Fruit fly (Drosophila melanogaster) whole organism, larva: ENCODE results near the gene Cdk8.

Experiments
- noc ChIP-seq: fragments of 200-800 bp; sonication (Bioruptor generic); optimal IDR thresholded peaks from 3 replicates; lab custom pipeline; 2019; ENCODE audit warnings: missing biosample characterization, mild to moderate bottlenecking, missing genetic modification characterization, moderate library complexity

The Cdk8 gene

dm6 chr3L:9838534-9838933 is at the start of gene Cdk8:
Cdk8 (minus strand) TSS chr3L:9838670.
- no peak for TF ChIP-seq noc

DNA sequence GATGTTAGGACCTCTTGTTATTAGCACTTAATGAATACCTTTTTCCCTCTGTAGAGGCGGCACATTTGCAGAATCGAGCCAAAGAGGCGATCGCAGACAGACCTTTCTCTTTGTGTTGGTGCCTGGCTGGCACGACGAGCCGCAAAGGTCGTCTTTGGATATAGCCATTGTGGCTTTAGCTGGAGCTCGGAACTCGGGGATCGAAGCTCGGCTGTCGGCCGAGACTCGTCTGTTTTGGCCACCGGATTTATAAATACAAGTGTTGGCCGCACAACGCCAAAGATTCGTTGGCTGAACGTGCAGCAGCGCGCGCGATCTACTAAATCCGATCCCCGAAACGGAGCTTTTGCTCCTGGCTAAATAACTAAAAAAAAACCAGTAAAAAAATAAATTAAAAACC is 40.2 kb upstream of the Cdk8 start, which contains the start of gene CG34382:
Gene CG34382, plus strand, starts transcription at position 301 of the 400 bp plus-strand sequence.
- TF ChIP-seq noc: no peak

- TF ChIP-seq noc: no peak
Observed at dm6 chr3L:9872035-9872434, 33.6 kb upstream of the Cdk8 start.

- TF ChIP-seq noc: no peak
Observed at dm6 chr3L:9865053-9865442, 26.6 kb upstream of the Cdk8 start.

dm6 chr3L:9864275-9865052 is 26.0 kb upstream of the Cdk8 start, which contains the start of the genes iPLA2-VIA and Ciz1:
iPLA2-VIA (minus strand) TSS chr3L:9864349.
Ciz1 (plus strand) TSS chr3L:9864639.
- TF ChIP-seq noc: no peak

- no peak for TF ChIP-seq noc
Observed at dm6 chr3L:9863656-9864055, 25.2 kb upstream of the Cdk8 start.

dm6 chr3L:9859624-9860023 is 21.2 kb upstream of the Cdk8 start, which contains the start of gene CG10809:
CG10809 (minus strand) TSS chr3L:9859889.
- TF ChIP-seq noc: no peak

DNA sequence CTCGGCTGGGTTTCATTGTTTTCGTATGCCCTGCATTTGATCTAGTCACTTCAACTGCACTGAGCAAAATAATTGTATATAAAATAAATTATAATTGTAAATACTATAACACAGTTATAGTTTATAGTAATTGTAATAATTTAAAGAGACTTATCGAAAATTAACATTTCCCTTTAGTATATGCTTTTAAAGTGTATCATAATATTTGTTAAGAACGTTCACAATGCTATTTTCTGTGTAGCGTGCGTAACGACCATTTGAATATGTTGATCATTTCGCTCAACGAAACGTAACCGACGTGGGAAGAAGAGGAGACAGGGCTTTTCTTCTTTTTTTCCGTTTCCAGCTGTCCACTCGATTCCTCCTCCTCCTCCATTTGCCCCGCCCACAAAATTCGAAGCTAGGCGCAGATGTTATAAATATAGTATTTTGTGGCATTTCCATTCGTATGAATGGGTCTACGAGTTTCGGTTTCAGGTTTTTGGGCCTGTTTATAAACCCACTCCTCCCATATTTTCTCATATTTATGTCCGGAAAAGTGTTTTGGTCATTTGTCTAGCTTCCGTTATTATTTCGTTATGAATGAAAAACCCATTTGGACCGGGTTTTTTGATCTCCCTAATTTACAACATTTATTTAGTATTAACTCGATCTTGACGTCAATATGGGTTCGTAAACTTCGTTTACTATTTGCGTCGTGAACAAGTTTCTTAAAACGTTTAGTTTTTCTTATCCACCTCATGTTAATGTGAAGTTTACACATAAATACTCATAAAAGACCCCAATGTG is 18.2 kb upstream of the Cdk8 start:
- TF ChIP-seq noc: no peak

dm6 chr3L:9855784-9856426 is 17.4 kb upstream of the Cdk8 start:
- TF ChIP-seq noc: peak; percentile 85

DNA sequence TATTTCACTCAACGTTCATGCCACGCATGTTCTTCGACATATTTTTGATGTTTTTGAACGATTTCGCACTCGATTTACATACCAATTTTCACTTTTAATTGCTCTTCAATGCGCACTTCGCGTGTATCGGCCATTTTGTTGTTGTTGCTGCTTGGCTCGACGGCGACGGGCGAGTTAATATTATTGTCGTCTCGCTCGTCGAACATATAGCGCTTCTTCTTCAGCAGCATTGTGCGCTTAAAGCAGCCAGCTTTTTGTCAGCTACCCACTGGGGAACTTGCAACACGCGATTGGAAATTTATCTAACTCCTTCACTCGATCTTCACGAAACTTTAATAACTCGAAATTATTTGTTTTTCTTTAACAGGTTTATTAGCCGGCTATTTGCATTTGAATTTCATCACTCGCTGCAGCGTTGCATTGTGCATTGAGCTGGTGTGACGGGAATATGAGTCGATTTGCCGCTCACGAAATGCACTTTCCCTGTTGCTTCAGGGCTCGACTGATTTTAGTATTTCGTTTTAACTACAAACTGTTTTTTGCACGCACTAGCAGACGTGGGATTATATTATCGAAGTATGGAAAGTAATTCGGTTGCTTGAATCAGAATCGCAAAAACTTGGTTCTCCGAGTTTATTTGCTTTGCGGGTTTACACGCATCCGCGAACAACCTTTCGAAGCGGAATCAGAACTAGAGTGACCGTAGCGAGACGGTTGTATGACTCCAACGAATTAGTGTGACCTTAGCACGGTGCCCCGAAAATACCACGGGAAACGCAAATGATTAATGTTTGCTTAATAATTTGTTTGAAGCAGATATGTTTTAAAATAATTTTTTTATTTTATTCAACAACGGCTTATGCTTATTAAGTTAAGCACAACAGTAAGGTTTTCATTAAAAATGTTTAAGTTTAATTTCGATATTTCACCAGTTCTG is 16.4 kb upstream of the Cdk8 start, which contains the start of gene RasGAP1:
Gene RasGAP1, minus strand, starts transcription at position 703 of the 937 bp plus-strand sequence.
- TF ChIP-seq noc: no peak

DNA sequence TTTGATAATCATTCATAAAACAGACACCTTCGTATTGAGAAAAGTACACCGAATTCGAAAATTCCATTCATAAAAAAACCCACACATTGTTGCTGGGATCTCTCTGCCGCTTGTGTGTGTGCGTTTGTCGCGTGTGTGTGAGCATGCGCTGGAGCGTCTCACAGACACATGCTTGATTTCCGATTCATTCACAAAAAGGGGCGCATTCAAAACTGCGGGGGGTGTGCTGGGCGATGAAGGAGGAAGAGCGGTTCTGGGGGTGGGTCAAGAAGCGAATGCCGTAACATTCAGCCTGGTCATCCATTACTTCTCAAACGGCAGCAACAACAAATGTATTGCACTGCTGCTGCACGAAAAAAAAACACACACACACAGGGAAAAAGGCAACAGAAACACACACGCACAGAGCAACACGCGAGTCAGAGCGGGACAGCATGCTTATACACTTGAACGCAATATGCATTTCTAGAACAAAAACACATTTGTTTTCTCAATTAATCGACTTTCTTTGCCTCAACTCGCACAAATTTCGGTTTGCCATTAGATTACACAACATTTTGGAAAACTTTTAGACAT is 15.5 kb upstream of the Cdk8 start:
- no peak for TF ChIP-seq noc

DNA sequence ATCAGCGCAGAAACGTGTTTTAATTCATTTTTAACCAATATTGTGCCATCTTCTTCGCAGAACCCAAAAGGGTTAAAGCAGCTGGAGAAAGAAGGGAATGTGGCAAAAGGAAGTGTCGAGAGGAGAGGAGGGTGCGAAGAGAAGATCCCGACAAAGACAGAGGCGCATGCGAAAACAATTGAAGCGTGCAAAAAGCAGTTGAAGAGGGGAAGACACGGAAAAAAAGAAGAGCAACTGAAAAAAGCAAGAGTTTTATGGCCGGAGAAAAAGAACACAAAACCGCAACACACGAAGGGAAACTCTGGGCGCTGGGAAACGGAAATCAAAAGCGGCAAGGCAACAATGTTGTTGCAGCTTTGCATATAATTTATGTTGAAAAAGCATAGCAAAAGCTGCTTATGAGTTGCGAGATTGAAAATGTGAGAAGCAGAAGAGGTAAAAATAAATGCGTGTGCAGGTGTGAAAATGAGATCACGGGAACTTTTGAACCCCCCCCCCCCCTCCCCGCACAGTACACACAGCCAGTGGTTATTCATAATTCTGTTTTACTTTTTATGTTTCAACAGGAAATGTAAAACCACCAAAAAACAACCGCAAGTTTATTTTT is 14.8 kb upstream of the Cdk8 start:
- no peak for TF ChIP-seq noc

DNA sequence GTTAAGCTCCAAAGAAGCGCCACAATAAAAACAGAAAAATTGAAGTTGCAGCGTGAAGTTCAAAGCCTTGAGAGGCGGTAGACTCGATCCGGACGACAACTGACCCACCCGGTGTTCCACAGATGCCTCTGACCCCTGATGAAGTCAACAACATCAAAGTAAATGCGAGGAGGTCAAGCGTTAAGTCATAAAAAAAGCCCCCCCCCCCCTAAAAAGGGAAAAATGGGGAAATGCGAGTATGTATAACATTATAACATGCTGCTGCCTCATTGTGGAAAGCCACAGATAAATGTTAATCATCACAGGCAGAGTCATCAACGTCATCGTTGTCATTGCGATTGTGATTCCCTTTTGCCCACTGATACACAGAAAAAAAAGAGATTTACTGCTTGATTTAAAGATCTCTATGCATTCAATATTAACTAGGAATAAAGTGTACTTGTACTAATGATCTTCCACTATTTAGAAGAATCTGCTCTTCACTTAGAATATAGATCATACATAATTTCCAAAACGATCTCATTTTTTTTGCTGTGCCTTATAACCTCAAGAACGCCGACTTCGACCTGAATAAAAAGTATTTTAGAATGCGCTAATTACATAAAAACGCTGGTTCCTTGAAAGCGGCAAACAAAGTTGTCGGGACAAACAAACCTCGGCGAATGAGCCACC is 12.7 kb upstream of the Cdk8 start:
- TF ChIP-seq noc: no peak

DNA sequence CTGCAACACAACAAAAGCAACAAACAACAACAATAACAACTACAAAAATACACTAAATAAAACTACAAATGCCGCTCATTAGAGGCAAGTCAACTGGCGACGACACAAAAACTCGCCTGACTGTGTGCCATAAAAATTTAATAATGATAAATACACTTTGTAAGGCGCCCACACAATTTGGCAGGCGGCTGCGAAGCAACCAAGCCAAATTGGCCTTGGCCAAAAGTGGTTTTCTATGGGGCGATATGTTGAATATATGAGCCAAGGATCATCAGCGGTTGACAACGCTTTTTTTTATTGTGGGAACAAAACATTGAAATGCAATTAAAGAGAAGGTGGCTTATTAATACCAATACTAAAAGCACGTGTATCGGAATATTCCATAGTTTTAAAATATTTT is 11.6 kb upstream of the Cdk8 start:
- TF ChIP-seq noc: no peak

DNA sequence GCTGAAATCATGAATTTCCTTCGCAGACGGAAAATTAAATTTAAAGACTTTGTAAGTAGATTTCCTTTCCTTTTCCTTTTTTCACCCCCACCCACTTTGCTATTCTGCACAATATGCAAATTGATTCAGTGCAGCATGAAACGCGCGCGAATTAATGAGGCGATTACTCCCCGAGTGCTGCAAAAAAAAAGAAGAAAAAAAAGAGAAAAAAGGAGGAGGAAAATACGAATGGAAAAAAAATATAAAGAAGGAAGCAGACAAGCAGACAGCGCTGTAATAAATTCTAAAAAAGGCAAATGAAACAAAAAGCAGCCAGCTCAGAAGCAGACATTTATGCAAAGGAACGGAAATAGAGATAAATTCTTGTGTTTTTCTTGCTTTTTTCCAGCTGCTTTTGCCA is 10.3 kb upstream of the Cdk8 start:
- TF ChIP-seq noc: no peak
